Fruit fly (Drosophila melanogaster) whole organism, adult: Measurements from ENCODE around the gene Max.

Experiments
- CG11617 ChIP-seq: fragments of 200-800 bp; sonication (Bioruptor generic); optimal IDR thresholded peaks from 2 replicates; lab custom pipeline; 2017; ENCODE audit warnings: mild to moderate bottlenecking, missing biosample characterization, missing genetic modification reagents, missing genetic modification characterization
- CG12768 ChIP-seq: fragments of 200-800 bp; sonication (Bioruptor generic); optimal IDR thresholded peaks from 2 replicates; lab custom pipeline; 2017; ENCODE audit warnings: missing biosample characterization, missing genetic modification characterization, mild to moderate bottlenecking, moderate library complexity, missing genetic modification reagents
- CG14711 ChIP-seq: fragments of 200-800 bp; sonication (Bioruptor generic); optimal IDR thresholded peaks from 2 replicates; lab custom pipeline; 2018; ENCODE audit warnings: missing biosample characterization, mild to moderate bottlenecking, missing genetic modification characterization, moderate library complexity
- CG1620 ChIP-seq: fragments of 200-800 bp; sonication (Bioruptor generic); optimal IDR thresholded peaks from 2 replicates; lab custom pipeline; 2016; ENCODE audit warnings: missing biosample characterization, missing genetic modification characterization
- CG33017 ChIP-seq: fragments of 200-800 bp; sonication (Bioruptor generic); optimal IDR thresholded peaks from 2 replicates; lab custom pipeline; 2018; ENCODE audit warnings: missing biosample characterization, mild to moderate bottlenecking, missing genetic modification characterization, moderate library complexity
- CG5204 ChIP-seq: fragments of 200-800 bp; sonication (Bioruptor generic); optimal IDR thresholded peaks from 2 replicates; lab custom pipeline; 2016; ENCODE audit warnings: missing biosample characterization, missing genetic modification characterization
- CG7045 ChIP-seq: fragments of 200-800 bp; sonication (Bioruptor generic); optimal IDR thresholded peaks from 2 replicates; lab custom pipeline; 2017; ENCODE audit warnings: missing biosample characterization, mild to moderate bottlenecking, missing genetic modification characterization
- CG7101 ChIP-seq: fragments of 200-800 bp; sonication (Bioruptor generic); optimal IDR thresholded peaks from 2 replicates; lab custom pipeline; 2018; ENCODE audit warnings: missing biosample characterization, mild to moderate bottlenecking, missing genetic modification characterization, moderate library complexity
- Clk ChIP-seq: fragments of 200-800 bp; sonication (Bioruptor generic); optimal IDR thresholded peaks from 2 replicates; lab custom pipeline; 2017; ENCODE audit warnings: missing biosample characterization, missing genetic modification characterization
- Crg-1 ChIP-seq: fragments of 200-800 bp; sonication (Bioruptor generic); optimal IDR thresholded peaks from 2 replicates; lab custom pipeline; 2016; ENCODE audit warnings: missing biosample characterization, missing genetic modification characterization
- Hr96 ChIP-seq: fragments of 200-800 bp; sonication (Bioruptor generic); optimal IDR thresholded peaks from 2 replicates; lab custom pipeline; 2016; ENCODE audit warnings: missing biosample characterization, missing genetic modification characterization
- Mnt ChIP-seq: fragments of 200-800 bp; sonication (Bioruptor generic); optimal IDR thresholded peaks from 2 replicates; lab custom pipeline; 2016; ENCODE audit warnings: missing biosample characterization, mild to moderate bottlenecking, missing genetic modification characterization
- bab1 ChIP-seq: fragments of 200-800 bp; sonication (Bioruptor generic); optimal IDR thresholded peaks from 3 replicates; lab custom pipeline; 2019; ENCODE audit warnings: missing biosample characterization, mild to moderate bottlenecking, missing genetic modification characterization, moderate library complexity
- cic ChIP-seq: fragments of 200-800 bp; sonication (Bioruptor generic); optimal IDR thresholded peaks from 2 replicates; lab custom pipeline; 2017; ENCODE audit warnings: missing biosample characterization, mild to moderate bottlenecking, missing genetic modification characterization, moderate library complexity
- cnc ChIP-seq, 2 experiments: fragments of >200 bp; optimal IDR thresholded peaks; 2 replicates each; lab custom pipeline; 2017
- kay ChIP-seq: fragments of 200-800 bp; sonication (Bioruptor generic); peaks from one replicate; lab custom pipeline; 2016; ENCODE audit warnings: missing biosample characterization, missing genetic modification characterization, borderline replicate concordance
- ovo ChIP-seq: fragments of 200-800 bp; sonication (Bioruptor generic); optimal IDR thresholded peaks from 2 replicates; lab custom pipeline; 2016; ENCODE audit warnings: missing biosample characterization, missing genetic modification characterization
- pad ChIP-seq: fragments of 200-800 bp; sonication (Bioruptor generic); optimal IDR thresholded peaks from 3 replicates; lab custom pipeline; 2017; ENCODE audit warnings: missing biosample characterization, missing genetic modification characterization, mild to moderate bottlenecking, moderate library complexity, missing genetic modification reagents
- tj ChIP-seq: fragments of 200-800 bp; sonication (Bioruptor generic); optimal IDR thresholded peaks from 3 replicates; lab custom pipeline; 2017; ENCODE audit warnings: missing biosample characterization, mild to moderate bottlenecking, missing genetic modification characterization, moderate library complexity
- toe ChIP-seq: fragments of 200-800 bp; sonication (Bioruptor generic); optimal IDR thresholded peaks from 2 replicates; lab custom pipeline; 2016; ENCODE audit warnings: missing biosample characterization, missing genetic modification characterization

Gene Max

dm6 chr3L:19261213-19261612, 2.8 kb downstream of the Max start, which contains the start of gene Bet1:
Bet1 (plus strand) TSS chr3L:19261394.
- TF ChIP-seq cnc (optimal IDR thresholded peaks at IDR 0.05; lab: Kevin White, UChicago): no peak
- no peak for TF ChIP-seq cic
- no peak for TF ChIP-seq Hr96 (GFP tag; lab: Kevin White, UChicago)
- TF ChIP-seq pad (GFP tag; lab: Kevin White, UChicago): no peak
- no peak for TF ChIP-seq ovo (GFP tag; lab: Kevin White, UChicago)
- no peak for TF ChIP-seq tj
- no peak for TF ChIP-seq Clk (GFP tag; lab: Kevin White, UChicago)
- TF ChIP-seq CG1620 (GFP tag; lab: Kevin White, UChicago): no peak
- no peak for TF ChIP-seq CG7045 (GFP tag; lab: Kevin White, UChicago)
- no peak for TF ChIP-seq CG11617
- no peak for TF ChIP-seq CG33017 (tag; lab: Kevin White, UChicago)
- no peak for TF ChIP-seq CG12768 (GFP tag; lab: Kevin White, UChicago)
- no peak for TF ChIP-seq bab1 (GFP tag; lab: Kevin White, UChicago)
- no peak for TF ChIP-seq Mnt

- TF ChIP-seq bab1 (GFP tag; lab: Kevin White, UChicago) (peak; percentile 26), CG14711 (peak; percentile 8), cnc (optimal IDR thresholded peaks at IDR 0.05; lab: Kevin White, UChicago) (no peak), CG5204 (GFP tag; lab: Kevin White, UChicago) (no peak), kay (GFP tag; lab: Kevin White, UChicago) (no peak), Hr96 (GFP tag; lab: Kevin White, UChicago) (peak; percentile 29), CG12768 (GFP tag; lab: Kevin White, UChicago) (peak; percentile 45), tj (peak; percentile 48), cic (peak; percentile 92), pad (GFP tag; lab: Kevin White, UChicago) (no peak), Mnt (peak; percentile 72), CG7045 (GFP tag; lab: Kevin White, UChicago) (peak; percentile 11), toe (GFP tag; lab: Kevin White, UChicago) (no peak), CG11617 (no peak)
Measured at dm6 chr3L:19260278-19260803, 3.6 kb downstream of the Max start, which contains the start of gene nes. nes (minus strand) TSS chr3L:19260679.

DNA sequence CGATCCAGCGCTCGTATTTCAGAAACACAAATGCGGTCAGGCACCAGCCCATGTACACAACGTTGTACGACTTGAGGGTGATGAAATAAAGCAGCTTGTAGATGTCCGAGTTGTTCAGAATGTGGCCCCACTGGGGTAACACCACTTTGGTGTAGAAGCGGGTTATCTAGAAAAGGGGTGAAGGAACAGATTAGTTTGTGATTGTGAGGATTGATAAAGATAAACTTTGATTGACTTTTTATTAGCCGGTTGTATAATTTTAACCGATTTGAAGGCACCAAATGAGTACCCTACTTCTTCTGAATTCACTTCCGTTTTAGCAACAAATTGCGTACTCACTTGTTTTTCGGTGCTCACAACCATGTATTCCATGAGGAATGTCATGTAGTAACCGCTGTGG, 5.8 kb downstream of the Max start:
- TF ChIP-seq CG14711: no peak
- TF ChIP-seq cic: peak; percentile 6

- TF ChIP-seq CG33017 (tag; lab: Kevin White, UChicago): peak; percentile 54
- TF ChIP-seq cic: peak; percentile 19
- TF ChIP-seq CG1620 (GFP tag; lab: Kevin White, UChicago): peak; percentile 78
- TF ChIP-seq CG14711: peak; percentile 41
- no peak for TF ChIP-seq cnc (optimal IDR thresholded peaks at IDR 0.05; lab: Kevin White, UChicago)
- TF ChIP-seq CG7101 (tag; lab: Kevin White, UChicago): peak; percentile 74
- no peak for TF ChIP-seq Clk (GFP tag; lab: Kevin White, UChicago)
- peak; percentile 23 for TF ChIP-seq tj
- TF ChIP-seq CG11617: peak; percentile 61
- TF ChIP-seq Crg-1: peak; percentile 75
- TF ChIP-seq bab1 (GFP tag; lab: Kevin White, UChicago): peak; percentile 34
- peak; percentile 63 for TF ChIP-seq CG7045 (GFP tag; lab: Kevin White, UChicago)
- TF ChIP-seq pad (GFP tag; lab: Kevin White, UChicago): peak; percentile 64
- TF ChIP-seq kay (GFP tag; lab: Kevin White, UChicago): no peak
- TF ChIP-seq ovo (GFP tag; lab: Kevin White, UChicago): peak; percentile 48
- TF ChIP-seq Hr96 (GFP tag; lab: Kevin White, UChicago): peak; percentile 64
- peak; percentile 73 for TF ChIP-seq toe (GFP tag; lab: Kevin White, UChicago)
- peak; percentile 76 for TF ChIP-seq CG12768 (GFP tag; lab: Kevin White, UChicago)
- no peak for TF ChIP-seq CG5204 (GFP tag; lab: Kevin White, UChicago)
- TF ChIP-seq Mnt: peak; percentile 97
Measured at dm6 chr3L:19254715-19255428, 9.1 kb downstream of the Max start, which contains the start of the genes mRpL21 and rept. mRpL21 (minus strand) TSS chr3L:19255061. rept (plus strand) TSS chr3L:19255340.

- TF ChIP-seq toe (GFP tag; lab: Kevin White, UChicago) (no peak), Mnt (no peak), tj (no peak), kay (GFP tag; lab: Kevin White, UChicago) (no peak), CG5204 (GFP tag; lab: Kevin White, UChicago) (no peak), Hr96 (GFP tag; lab: Kevin White, UChicago) (no peak), CG1620 (GFP tag; lab: Kevin White, UChicago) (no peak), CG14711 (no peak), cnc (optimal IDR thresholded peaks at IDR 0.05; lab: Kevin White, UChicago) (no peak), Clk (GFP tag; lab: Kevin White, UChicago) (no peak), cic (no peak), CG11617 (no peak), ovo (GFP tag; lab: Kevin White, UChicago) (no peak)
Measured at dm6 chr3L:19251643-19252042, 12.3 kb downstream of the Max start.

DNA sequence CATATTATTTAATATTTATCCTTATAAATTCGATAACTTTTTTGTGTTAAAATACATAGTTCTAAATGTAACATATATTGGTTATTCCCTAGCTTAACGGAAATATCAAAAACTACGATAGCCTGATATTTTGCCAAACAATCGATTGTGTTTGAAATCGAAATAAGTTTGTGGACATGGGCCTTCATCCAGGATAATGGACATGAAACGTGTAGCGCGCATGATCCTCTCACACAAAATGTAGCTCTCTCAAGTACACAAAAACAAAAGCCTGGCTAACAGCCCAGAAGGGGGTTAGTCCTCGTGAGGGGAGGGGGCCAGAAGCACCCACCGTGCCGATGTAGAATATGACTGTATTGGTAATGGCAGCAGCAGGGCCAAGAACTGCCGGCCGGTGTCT, 26.2 kb downstream of the Max start:
- no peak for TF ChIP-seq Hr96 (GFP tag; lab: Kevin White, UChicago)
